Fruit fly (Drosophila melanogaster) whole organism, adult: Measurements from ENCODE around the gene Hira.
A peak's percentile ranks its signal among the peaks of the same experiment; 100 is the strongest.

Experiments used
- CG11617 ChIP-seq: fragments of 200-800 bp; sonication (Bioruptor generic); optimal IDR thresholded peaks from 2 replicates; lab custom pipeline; 2017; ENCODE audit warnings: mild to moderate bottlenecking, missing biosample characterization, missing genetic modification reagents, missing genetic modification characterization
- CG12768 ChIP-seq: fragments of 200-800 bp; sonication (Bioruptor generic); optimal IDR thresholded peaks from 2 replicates; lab custom pipeline; 2017; ENCODE audit warnings: missing biosample characterization, missing genetic modification characterization, mild to moderate bottlenecking, moderate library complexity, missing genetic modification reagents
- CG14711 ChIP-seq: fragments of 200-800 bp; sonication (Bioruptor generic); optimal IDR thresholded peaks from 2 replicates; lab custom pipeline; 2018; ENCODE audit warnings: missing biosample characterization, mild to moderate bottlenecking, missing genetic modification characterization, moderate library complexity
- CG1620 ChIP-seq: fragments of 200-800 bp; sonication (Bioruptor generic); optimal IDR thresholded peaks from 2 replicates; lab custom pipeline; 2016; ENCODE audit warnings: missing biosample characterization, missing genetic modification characterization
- CG33017 ChIP-seq: fragments of 200-800 bp; sonication (Bioruptor generic); optimal IDR thresholded peaks from 2 replicates; lab custom pipeline; 2018; ENCODE audit warnings: missing biosample characterization, mild to moderate bottlenecking, missing genetic modification characterization, moderate library complexity
- CG5204 ChIP-seq: fragments of 200-800 bp; sonication (Bioruptor generic); optimal IDR thresholded peaks from 2 replicates; lab custom pipeline; 2016; ENCODE audit warnings: missing biosample characterization, missing genetic modification characterization
- CG7045 ChIP-seq: fragments of 200-800 bp; sonication (Bioruptor generic); optimal IDR thresholded peaks from 2 replicates; lab custom pipeline; 2017; ENCODE audit warnings: missing biosample characterization, mild to moderate bottlenecking, missing genetic modification characterization
- CG7101 ChIP-seq: fragments of 200-800 bp; sonication (Bioruptor generic); optimal IDR thresholded peaks from 2 replicates; lab custom pipeline; 2018; ENCODE audit warnings: missing biosample characterization, mild to moderate bottlenecking, missing genetic modification characterization, moderate library complexity
- Clk ChIP-seq: fragments of 200-800 bp; sonication (Bioruptor generic); optimal IDR thresholded peaks from 2 replicates; lab custom pipeline; 2017; ENCODE audit warnings: missing biosample characterization, missing genetic modification characterization
- Crg-1 ChIP-seq: fragments of 200-800 bp; sonication (Bioruptor generic); optimal IDR thresholded peaks from 2 replicates; lab custom pipeline; 2016; ENCODE audit warnings: missing biosample characterization, missing genetic modification characterization
- Hr96 ChIP-seq: fragments of 200-800 bp; sonication (Bioruptor generic); optimal IDR thresholded peaks from 2 replicates; lab custom pipeline; 2016; ENCODE audit warnings: missing biosample characterization, missing genetic modification characterization
- Mnt ChIP-seq: fragments of 200-800 bp; sonication (Bioruptor generic); optimal IDR thresholded peaks from 2 replicates; lab custom pipeline; 2016; ENCODE audit warnings: missing biosample characterization, mild to moderate bottlenecking, missing genetic modification characterization
- bab1 ChIP-seq: fragments of 200-800 bp; sonication (Bioruptor generic); optimal IDR thresholded peaks from 3 replicates; lab custom pipeline; 2019; ENCODE audit warnings: missing biosample characterization, mild to moderate bottlenecking, missing genetic modification characterization, moderate library complexity
- cic ChIP-seq: fragments of 200-800 bp; sonication (Bioruptor generic); optimal IDR thresholded peaks from 2 replicates; lab custom pipeline; 2017; ENCODE audit warnings: missing biosample characterization, mild to moderate bottlenecking, missing genetic modification characterization, moderate library complexity
- cnc ChIP-seq, 2 experiments: fragments of >200 bp; optimal IDR thresholded peaks; 2 replicates each; lab custom pipeline; 2017
- kay ChIP-seq: fragments of 200-800 bp; sonication (Bioruptor generic); peaks from one replicate; lab custom pipeline; 2016; ENCODE audit warnings: missing biosample characterization, missing genetic modification characterization, borderline replicate concordance
- ovo ChIP-seq: fragments of 200-800 bp; sonication (Bioruptor generic); optimal IDR thresholded peaks from 2 replicates; lab custom pipeline; 2016; ENCODE audit warnings: missing biosample characterization, missing genetic modification characterization
- pad ChIP-seq: fragments of 200-800 bp; sonication (Bioruptor generic); optimal IDR thresholded peaks from 3 replicates; lab custom pipeline; 2017; ENCODE audit warnings: missing biosample characterization, missing genetic modification characterization, mild to moderate bottlenecking, moderate library complexity, missing genetic modification reagents
- tj ChIP-seq: fragments of 200-800 bp; sonication (Bioruptor generic); optimal IDR thresholded peaks from 3 replicates; lab custom pipeline; 2017; ENCODE audit warnings: missing biosample characterization, mild to moderate bottlenecking, missing genetic modification characterization, moderate library complexity
- toe ChIP-seq: fragments of 200-800 bp; sonication (Bioruptor generic); optimal IDR thresholded peaks from 2 replicates; lab custom pipeline; 2016; ENCODE audit warnings: missing biosample characterization, missing genetic modification characterization

Gene Hira

dm6 chrX:7695391-7696053 lies 26.4 kb upstream of the Hira start:
- TF ChIP-seq pad (GFP tag; lab: Kevin White, UChicago) (no peak), bab1 (GFP tag; lab: Kevin White, UChicago) (no peak), tj (peak; percentile 57), kay (peak; percentile 92), Mnt (peak; percentile 42)

dm6 chrX:7696165-7696564 lies 25.8 kb upstream of the Hira start:
- TF ChIP-seq Crg-1 (no peak), CG1620 (no peak), kay (peak; percentile 85)

dm6 chrX:7696711-7697654 lies 24.9 kb upstream of the Hira start:
- TF ChIP-seq CG7101 (tag; lab: Kevin White, UChicago) (peak; percentile 98), CG11617 (peak; percentile 97), CG7045 (GFP tag; lab: Kevin White, UChicago) (peak; percentile 89), toe (GFP tag; lab: Kevin White, UChicago) (peak; percentile 87), ovo (GFP tag; lab: Kevin White, UChicago) (peak; percentile 92), kay (peak; percentile 99), CG33017 (tag; lab: Kevin White, UChicago) (peak; percentile 95), cnc (optimal IDR thresholded peaks at IDR 0.05; lab: Kevin White, UChicago) (peak; percentile 61 to 72), Mnt (peak; percentile 93), pad (GFP tag; lab: Kevin White, UChicago) (peak; percentile 90), CG14711 (tag; lab: Kevin White, UChicago) (peak; percentile 94), cic (GFP tag; lab: Kevin White, UChicago) (peak; percentile 95), Hr96 (GFP tag; lab: Kevin White, UChicago) (peak; percentile 98), bab1 (GFP tag; lab: Kevin White, UChicago) (peak; percentile 98), Crg-1 (peak; percentile 88), CG5204 (GFP tag; lab: Kevin White, UChicago) (peak; percentile 94), CG12768 (GFP tag; lab: Kevin White, UChicago) (peak; percentile 96), tj (peak; percentile 93), CG1620 (peak; percentile 96), Clk (peak; percentile 88)

- TF ChIP-seq ovo (GFP tag; lab: Kevin White, UChicago) (peak; percentile 85), pad (GFP tag; lab: Kevin White, UChicago) (peak; percentile 90), Mnt (peak; percentile 88), CG11617 (peak; percentile 98), CG7045 (GFP tag; lab: Kevin White, UChicago) (peak; percentile 92), cic (GFP tag; lab: Kevin White, UChicago) (peak; percentile 74), CG5204 (GFP tag; lab: Kevin White, UChicago) (peak; percentile 84), kay (peak; percentile 61), Hr96 (GFP tag; lab: Kevin White, UChicago) (peak; percentile 93), CG33017 (tag; lab: Kevin White, UChicago) (peak; percentile 90), tj (peak; percentile 99), CG1620 (peak; percentile 98), cnc (optimal IDR thresholded peaks at IDR 0.05; lab: Kevin White, UChicago) (no peak), Clk (peak; percentile 81), CG12768 (GFP tag; lab: Kevin White, UChicago) (peak; percentile 88), toe (GFP tag; lab: Kevin White, UChicago) (peak; percentile 71), CG14711 (tag; lab: Kevin White, UChicago) (peak; percentile 96), CG7101 (tag; lab: Kevin White, UChicago) (peak; percentile 98), Crg-1 (peak; percentile 95), bab1 (GFP tag; lab: Kevin White, UChicago) (peak; percentile 99)
Measured at dm6 chrX:7698000-7698896, 23.7 kb upstream of the Hira start.

- peak; percentile 36 for TF ChIP-seq Mnt
- TF ChIP-seq CG11617 = no peak
- peak; percentile 29 for TF ChIP-seq ovo (GFP tag; lab: Kevin White, UChicago)
- no peak for TF ChIP-seq Crg-1
- no peak for TF ChIP-seq CG14711 (tag; lab: Kevin White, UChicago)
- no peak for TF ChIP-seq Clk
- no peak for TF ChIP-seq pad (GFP tag; lab: Kevin White, UChicago)
- TF ChIP-seq tj = peak; percentile 62
- no peak for TF ChIP-seq cnc (optimal IDR thresholded peaks at IDR 0.05; lab: Kevin White, UChicago)
- TF ChIP-seq CG33017 (tag; lab: Kevin White, UChicago) = no peak
- no peak for TF ChIP-seq CG1620
- TF ChIP-seq CG7045 (GFP tag; lab: Kevin White, UChicago) = no peak
- no peak for TF ChIP-seq CG12768 (GFP tag; lab: Kevin White, UChicago)
- no peak for TF ChIP-seq CG5204 (GFP tag; lab: Kevin White, UChicago)
- no peak for TF ChIP-seq CG7101 (tag; lab: Kevin White, UChicago)
- TF ChIP-seq cic (GFP tag; lab: Kevin White, UChicago) = peak; percentile 62
- TF ChIP-seq kay = peak; percentile 93
- no peak for TF ChIP-seq toe (GFP tag; lab: Kevin White, UChicago)
- no peak for TF ChIP-seq bab1 (GFP tag; lab: Kevin White, UChicago)
- no peak for TF ChIP-seq Hr96 (GFP tag; lab: Kevin White, UChicago)
Measured at dm6 chrX:7699584-7700238, 22.2 kb upstream of the Hira start.
